Worm (Caenorhabditis elegans): ENCODE results near the gene lad-2.

lad-2 gene

DNA sequence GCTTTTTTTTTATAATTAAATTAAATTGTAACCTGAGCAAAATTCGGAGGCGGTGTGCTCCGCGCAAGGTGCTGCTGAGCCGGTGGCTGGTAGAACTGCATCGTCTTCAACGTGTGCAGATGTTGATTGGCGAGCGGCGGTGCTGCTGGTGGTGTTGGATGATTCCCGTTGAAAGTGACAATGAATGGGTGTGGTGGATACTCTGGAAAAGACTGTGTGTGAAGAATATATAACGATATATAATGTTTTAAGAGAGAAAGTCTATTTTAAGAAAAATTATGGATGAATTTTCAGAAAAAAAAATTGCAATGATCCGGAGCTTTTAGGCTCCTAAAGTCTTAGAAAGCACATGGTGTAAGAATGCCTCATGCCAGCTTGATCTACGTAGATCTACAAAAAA lies 17.1 kb upstream of the lad-2 start, which contains the start of gene Y54G2A.26:
TSS of gene Y54G2A.26 (minus strand) at position 101 of the 400 bp plus-strand sequence.
- no peak for TF ChIP-seq lsy-12 (tag; optimal IDR thresholded peaks at IDR 0.05)
- no peak for TF ChIP-seq mml-1 (tag; optimal IDR thresholded peaks at IDR 0.05)
- no peak for TF ChIP-seq snpc-4 (tag; optimal IDR thresholded peaks at IDR 0.05)
- TF ChIP-seq nhr-12 (tag; optimal IDR thresholded peaks at IDR 0.05): no peak
- no peak for TF ChIP-seq fos-1 (tag; optimal IDR thresholded peaks at IDR 0.05)
- TF ChIP-seq skn-1 (tag; optimal IDR thresholded peaks at IDR 0.05): no peak
- no peak for TF ChIP-seq sea-2 (GFP tag; optimal IDR thresholded peaks at IDR 0.05)
- TF ChIP-seq egl-27 (tag; optimal IDR thresholded peaks at IDR 0.05): no peak
- no peak for TF ChIP-seq hmg-11 (tag; optimal IDR thresholded peaks at IDR 0.05)
- TF ChIP-seq ama-1 (optimal IDR thresholded peaks at IDR 0.05): no peak
- TF ChIP-seq ceh-82 (tag; optimal IDR thresholded peaks at IDR 0.05): no peak
- TF ChIP-seq nhr-28 (tag; optimal IDR thresholded peaks at IDR 0.05): no peak
- no peak for TF ChIP-seq fkh-2 (tag; optimal IDR thresholded peaks at IDR 0.05)

DNA sequence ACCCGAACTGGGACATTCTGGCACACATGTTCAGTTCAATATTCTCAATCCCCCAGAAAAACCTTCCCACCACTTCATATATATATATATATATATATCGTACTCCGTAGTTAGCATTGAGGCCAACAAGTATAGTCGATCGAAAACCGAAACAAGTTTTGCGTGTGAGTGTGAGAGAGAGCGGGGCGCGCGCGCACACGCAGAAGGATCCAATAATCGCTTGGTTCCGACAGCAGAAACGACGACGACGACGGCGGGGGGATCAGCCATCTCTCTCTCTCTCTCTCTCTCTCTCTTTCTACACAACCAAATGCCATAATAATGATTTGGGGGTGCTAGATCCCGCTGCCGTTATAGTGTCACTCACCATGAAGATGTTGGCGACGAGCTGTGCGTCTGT lies 16.6 kb upstream of the lad-2 start:
- TF ChIP-seq tbx-2 (tag; optimal IDR thresholded peaks at IDR 0.05): no peak
- TF ChIP-seq ztf-11 (tag; optimal IDR thresholded peaks at IDR 0.05): no peak
- TF ChIP-seq nhr-237 (tag; optimal IDR thresholded peaks at IDR 0.05): no peak
- peak; percentile 43 for TF ChIP-seq lin-39 (tag; optimal IDR thresholded peaks at IDR 0.05)
- TF ChIP-seq nhr-25 (tag; optimal IDR thresholded peaks at IDR 0.05): no peak
- TF ChIP-seq nfya-1 (tag; optimal IDR thresholded peaks at IDR 0.05; ENCODE audit: insufficient read depth): peak; percentile 17
- no peak for TF ChIP-seq ceh-16 (tag; optimal IDR thresholded peaks at IDR 0.05)
- no peak for TF ChIP-seq pqm-1 (tag; optimal IDR thresholded peaks at IDR 0.05)
- TF ChIP-seq ceh-28 (tag; optimal IDR thresholded peaks at IDR 0.05): no peak
- TF ChIP-seq nhr-28 (tag; optimal IDR thresholded peaks at IDR 0.05): no peak
- TF ChIP-seq mdl-1 (tag; optimal IDR thresholded peaks at IDR 0.05): no peak
- TF ChIP-seq skn-1 (tag; optimal IDR thresholded peaks at IDR 0.05): no peak
- no peak for TF ChIP-seq lsy-12 (tag; optimal IDR thresholded peaks at IDR 0.05)

DNA sequence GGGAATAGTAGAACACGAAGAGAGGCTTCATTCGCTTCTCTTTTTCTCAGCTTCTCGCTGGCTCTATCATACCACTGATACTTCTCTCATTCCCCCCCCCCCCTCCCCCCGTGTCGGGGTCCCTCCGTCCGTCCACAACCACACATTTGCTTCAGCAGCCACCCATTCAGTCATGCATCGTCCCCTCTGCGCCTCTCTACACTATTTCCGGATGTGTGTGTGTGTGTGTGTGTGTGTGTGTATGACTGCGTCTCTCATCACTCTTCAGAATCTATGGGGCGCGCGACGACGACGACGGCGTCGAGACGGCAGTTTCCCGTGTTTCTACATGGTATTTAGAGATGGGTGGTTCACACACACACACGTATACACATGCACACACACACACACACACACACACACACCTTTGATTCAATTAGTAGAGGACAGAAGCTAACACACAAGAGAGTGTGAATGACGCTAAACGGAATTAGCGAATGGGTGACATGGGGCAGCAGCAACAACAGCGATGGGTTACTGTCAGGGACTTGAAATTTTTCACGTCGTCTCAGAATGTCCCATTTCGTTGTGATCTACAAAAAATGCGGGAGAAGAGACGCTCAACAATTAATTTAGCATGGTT lies 15.1 kb upstream of the lad-2 start:
- TF ChIP-seq lsy-12 (tag; optimal IDR thresholded peaks at IDR 0.05) (peak; percentile 61), ZK546.5 (tag; optimal IDR thresholded peaks at IDR 0.05) (no peak), nhr-25 (tag; optimal IDR thresholded peaks at IDR 0.05) (peak; percentile 40), fkh-10 (GFP tag; optimal IDR thresholded peaks at IDR 0.05) (peak; percentile 24), elt-3 (tag; optimal IDR thresholded peaks at IDR 0.05) (no peak), ceh-82 (tag; optimal IDR thresholded peaks at IDR 0.05) (peak; percentile 0), hmg-11 (tag; optimal IDR thresholded peaks at IDR 0.05) (peak; percentile 93), unc-62 (GFP tag; optimal IDR thresholded peaks at IDR 0.05) (peak; percentile 0), egl-5 (tag; optimal IDR thresholded peaks at IDR 0.05) (no peak), pha-4 (tag; optimal IDR thresholded peaks at IDR 0.05) (peak; percentile 21), skn-1 (tag; optimal IDR thresholded peaks at IDR 0.05) (peak; percentile 11), nfya-1 (tag; optimal IDR thresholded peaks at IDR 0.05; ENCODE audit: insufficient read depth) (peak; percentile 82), mdl-1 (tag; optimal IDR thresholded peaks at IDR 0.05) (peak; percentile 36), unc-39 (tag; optimal IDR thresholded peaks at IDR 0.05) (no peak), elt-1 (tag; optimal IDR thresholded peaks at IDR 0.05) (no peak), zag-1 (tag; optimal IDR thresholded peaks at IDR 0.05) (peak; percentile 60), egl-27 (tag; optimal IDR thresholded peaks at IDR 0.05) (no peak)

DNA sequence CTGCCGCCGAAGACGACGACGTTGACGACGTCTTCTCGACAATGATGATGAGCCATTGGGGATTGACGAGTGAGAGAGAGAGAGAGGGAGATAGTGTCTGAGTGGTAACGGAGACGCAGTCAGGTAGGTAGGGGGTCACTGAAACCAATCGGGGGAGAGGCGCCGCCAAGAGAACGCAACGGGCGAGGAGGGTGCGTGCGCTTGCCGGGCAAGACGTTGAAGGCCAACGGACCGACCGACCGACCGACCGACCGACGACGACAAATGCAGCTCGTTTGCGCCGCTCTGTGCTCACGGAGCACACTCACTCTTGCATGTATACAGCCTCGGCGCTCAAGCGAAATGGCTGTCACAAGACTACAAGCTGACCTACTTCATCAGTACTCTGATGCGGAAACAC lies 12.2 kb upstream of the lad-2 start:
- no peak for TF ChIP-seq ceh-9 (tag; optimal IDR thresholded peaks at IDR 0.05)
- peak; percentile 8 for TF ChIP-seq hmg-11 (tag; optimal IDR thresholded peaks at IDR 0.05)
- peak; percentile 87 for TF ChIP-seq lin-39 (tag; optimal IDR thresholded peaks at IDR 0.05)
- TF ChIP-seq egl-27 (tag; optimal IDR thresholded peaks at IDR 0.05): no peak
- no peak for TF ChIP-seq ztf-11 (tag; optimal IDR thresholded peaks at IDR 0.05)
- TF ChIP-seq ceh-16 (tag; optimal IDR thresholded peaks at IDR 0.05): no peak
- no peak for TF ChIP-seq ztf-4 (tag; optimal IDR thresholded peaks at IDR 0.05)
- TF ChIP-seq lsy-12 (tag; optimal IDR thresholded peaks at IDR 0.05): no peak
- peak; percentile 75 for TF ChIP-seq nfya-1 (tag; optimal IDR thresholded peaks at IDR 0.05; ENCODE audit: insufficient read depth)
- peak; percentile 12 for TF ChIP-seq tbx-2 (tag; optimal IDR thresholded peaks at IDR 0.05)

DNA sequence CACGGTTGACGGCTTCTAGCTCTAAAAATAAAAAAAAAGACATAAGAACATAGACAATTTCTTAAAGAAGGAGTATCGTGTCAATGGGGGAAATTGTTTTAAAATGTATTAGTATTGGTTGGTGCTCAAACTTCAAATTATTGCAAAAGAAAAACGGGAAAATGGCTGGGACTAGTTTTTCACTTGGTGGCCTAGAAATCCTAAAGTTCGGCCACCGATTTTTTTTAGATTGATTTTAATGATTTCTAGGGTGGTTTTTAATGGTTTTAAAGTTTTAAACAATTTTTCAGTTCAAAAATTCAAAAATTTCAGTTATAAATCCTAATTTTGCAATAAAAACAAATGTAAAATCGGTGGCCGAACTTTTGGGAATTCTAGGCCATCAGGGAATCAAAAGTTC lies 8.4 kb upstream of the lad-2 start:
- TF ChIP-seq nhr-67 (tag; optimal IDR thresholded peaks at IDR 0.05): no peak
- TF ChIP-seq nfya-1 (tag; optimal IDR thresholded peaks at IDR 0.05; ENCODE audit: insufficient read depth): no peak
- no peak for TF ChIP-seq ceh-82 (tag; optimal IDR thresholded peaks at IDR 0.05)
- TF ChIP-seq mdl-1 (tag; optimal IDR thresholded peaks at IDR 0.05): no peak
- no peak for TF ChIP-seq nhr-28 (tag; optimal IDR thresholded peaks at IDR 0.05)
- no peak for TF ChIP-seq ama-1 (optimal IDR thresholded peaks at IDR 0.05)
- no peak for TF ChIP-seq aly-2 (tag; optimal IDR thresholded peaks at IDR 0.05)
- no peak for TF ChIP-seq nhr-25 (tag; optimal IDR thresholded peaks at IDR 0.05)
- TF ChIP-seq fos-1 (tag; optimal IDR thresholded peaks at IDR 0.05): no peak
- TF ChIP-seq pha-4 (tag; optimal IDR thresholded peaks at IDR 0.05): no peak
- no peak for TF ChIP-seq nhr-23 (tag; optimal IDR thresholded peaks at IDR 0.05)
- no peak for TF ChIP-seq elt-3 (tag; optimal IDR thresholded peaks at IDR 0.05)
- TF ChIP-seq ceh-16 (tag; optimal IDR thresholded peaks at IDR 0.05): no peak
- no peak for TF ChIP-seq fkh-2 (tag; optimal IDR thresholded peaks at IDR 0.05)
- TF ChIP-seq lin-39 (tag; optimal IDR thresholded peaks at IDR 0.05): no peak

All from whole organism, L3 larva.